Worm (Caenorhabditis elegans): ENCODE data around the gene ilc-17.1.

- TF ChIP-seq ref-1 (GFP tag; conservative IDR thresholded peaks at IDR 0.05) (no peak), T22C8.4 (GFP tag; IDR thresholded peaks at IDR 0.05) (no peak), tab-1 (GFP tag; IDR thresholded peaks at IDR 0.05) (no peak)
Observed at ce11 chrX:12759642-12760041, 10.0 kb downstream of the ilc-17.1 start.
